Worm (Caenorhabditis elegans) whole organism, L3 larva: ENCODE results near the gene feh-1.
"Not testable (repeated sequence)": the region's sequence is repeated elsewhere in the genome, so short reads cannot be mapped to it uniquely, and the experiment has no call there.

Experiments
- ZK546.5 ChIP-seq: sonication (generic microtip); optimal IDR thresholded peaks from 2 replicates; lab custom pipeline; 2017; ENCODE audit warnings: missing biosample characterization, missing genetic modification characterization
- aly-2 ChIP-seq: fragments of 150-350 bp; optimal IDR thresholded peaks from 2 replicates; lab custom pipeline; 2014; ENCODE audit warnings: missing biosample characterization, missing genetic modification characterization
- ama-1 ChIP-seq: fragments of 150-350 bp; optimal IDR thresholded peaks from 2 replicates; lab custom pipeline; 2018
- ceh-82 ChIP-seq: fragments of 150-350 bp; optimal IDR thresholded peaks from 2 replicates; lab custom pipeline; 2014; ENCODE audit warnings: missing biosample characterization, missing genetic modification characterization
- daf-12 ChIP-seq: fragments of 150-350 bp; optimal IDR thresholded peaks from 2 replicates; lab custom pipeline; 2014; ENCODE audit warnings: missing biosample characterization, missing genetic modification reagents, missing genetic modification characterization
- egl-27 ChIP-seq: sonication (generic microtip); optimal IDR thresholded peaks from 4 replicates; lab custom pipeline; 2017; ENCODE audit warnings: missing biosample characterization, missing genetic modification reagents, missing genetic modification characterization
- egl-5 ChIP-seq: fragments of 150-350 bp; optimal IDR thresholded peaks from 2 replicates; lab custom pipeline; 2017; ENCODE audit warnings: missing biosample characterization, missing genetic modification reagents, missing genetic modification characterization, inconsistent platforms
- elt-2 ChIP-seq: sonication (generic microtip); optimal IDR thresholded peaks from 2 replicates; lab custom pipeline; 2016; ENCODE audit warnings: missing genetic modification reagents, mild to moderate bottlenecking, missing genetic modification characterization, missing compliant biosample characterization
- elt-3 ChIP-seq, 3 experiments: fragments of 150-350 bp in 1 of 3; sonication (generic microtip) in 2 of 3; optimal IDR thresholded peaks; 2 replicates in 2 of 3; 4 replicates in 1 of 3; lab custom pipeline; 2014 to 2017; ENCODE audit warnings: missing biosample characterization in 3 of 3, missing genetic modification characterization in 3 of 3
- fkh-10 ChIP-seq: sonication (generic microtip); optimal IDR thresholded peaks from 2 replicates; lab custom pipeline; 2017; ENCODE audit warnings: missing biosample characterization, missing genetic modification reagents, missing genetic modification characterization
- fkh-2 ChIP-seq: fragments of 150-350 bp; optimal IDR thresholded peaks from 2 replicates; lab custom pipeline; 2014; ENCODE audit warnings: missing biosample characterization, missing genetic modification reagents, missing genetic modification characterization
- hmg-11 ChIP-seq: sonication (generic microtip); optimal IDR thresholded peaks from 2 replicates; lab custom pipeline; 2016; ENCODE audit warnings: missing genetic modification characterization, missing compliant biosample characterization
- jun-1 ChIP-seq: fragments of 150-350 bp; optimal IDR thresholded peaks from 2 replicates; lab custom pipeline; 2014; ENCODE audit warnings: missing biosample characterization, missing genetic modification reagents, missing genetic modification characterization
- lin-39 ChIP-seq: fragments of 150-350 bp; optimal IDR thresholded peaks from 2 replicates; lab custom pipeline; 2018; ENCODE audit warnings: missing biosample characterization, missing genetic modification reagents, missing genetic modification characterization
- lsy-12 ChIP-seq: sonication (generic microtip); optimal IDR thresholded peaks from 2 replicates; lab custom pipeline; 2016; ENCODE audit warnings: mild to moderate bottlenecking, missing genetic modification characterization, missing compliant biosample characterization
- mdl-1 ChIP-seq: fragments of 150-350 bp; optimal IDR thresholded peaks from 2 replicates; lab custom pipeline; 2014; ENCODE audit warnings: missing biosample characterization, missing genetic modification characterization
- mml-1 ChIP-seq: fragments of 150-350 bp; sonication (generic microtip); optimal IDR thresholded peaks from 3 replicates; lab custom pipeline; 2014; ENCODE audit warnings: missing biosample characterization, missing genetic modification characterization
- nfya-1 ChIP-seq: sonication (generic microtip); optimal IDR thresholded peaks from 2 replicates; lab custom pipeline; 2017; ENCODE audit warnings: missing genetic modification characterization, mild to moderate bottlenecking, missing compliant biosample characterization, antibody characterized with exemption, moderate library complexity; ENCODE audit not compliant: insufficient read depth
- nhr-11 ChIP-seq: fragments of 150-350 bp; optimal IDR thresholded peaks from 2 replicates; lab custom pipeline; 2014; ENCODE audit warnings: missing biosample characterization, missing genetic modification characterization
- nhr-12 ChIP-seq: fragments of 150-350 bp; optimal IDR thresholded peaks from 2 replicates; lab custom pipeline; 2014; ENCODE audit warnings: missing biosample characterization, missing genetic modification characterization
- nhr-237 ChIP-seq: fragments of 150-350 bp; optimal IDR thresholded peaks from 2 replicates; lab custom pipeline; 2014; ENCODE audit warnings: missing biosample characterization, missing genetic modification characterization
- nhr-25 ChIP-seq: sonication (generic microtip); optimal IDR thresholded peaks from 2 replicates; lab custom pipeline; 2017; ENCODE audit warnings: missing biosample characterization, missing genetic modification characterization
- nhr-43 ChIP-seq: sonication (generic microtip); optimal IDR thresholded peaks from 2 replicates; lab custom pipeline; 2016; ENCODE audit warnings: mild to moderate bottlenecking, missing genetic modification characterization, missing compliant biosample characterization; ENCODE audit not compliant: poor library complexity, severe bottlenecking
- nhr-67 ChIP-seq: fragments of 150-350 bp; optimal IDR thresholded peaks from 2 replicates; lab custom pipeline; 2014; ENCODE audit warnings: missing biosample characterization, missing genetic modification characterization
- nhr-76 ChIP-seq: fragments of 150-350 bp; sonication (generic microtip); optimal IDR thresholded peaks from 5 replicates; lab custom pipeline; 2014; ENCODE audit warnings: missing biosample characterization, missing genetic modification characterization
- pqm-1 ChIP-seq: fragments of 150-350 bp; optimal IDR thresholded peaks from 2 replicates; lab custom pipeline; 2017; ENCODE audit warnings: missing biosample characterization, missing genetic modification characterization, inconsistent platforms
- snpc-4 ChIP-seq: fragments of 150-350 bp; optimal IDR thresholded peaks from 2 replicates; lab custom pipeline; 2014; ENCODE audit warnings: missing biosample characterization, missing genetic modification characterization
- unc-62 ChIP-seq: fragments of 150-350 bp; sonication (generic microtip); optimal IDR thresholded peaks from 4 replicates; lab custom pipeline; 2014; ENCODE audit warnings: missing biosample characterization, missing genetic modification reagents, missing genetic modification characterization
- zag-1 ChIP-seq: fragments of 150-350 bp; optimal IDR thresholded peaks from 2 replicates; lab custom pipeline; 2014; ENCODE audit warnings: missing biosample characterization, missing genetic modification characterization
- ztf-11 ChIP-seq: fragments of 150-350 bp; optimal IDR thresholded peaks from 2 replicates; lab custom pipeline; 2014; ENCODE audit warnings: missing biosample characterization, missing genetic modification characterization
- ztf-4 ChIP-seq: fragments of 150-350 bp; optimal IDR thresholded peaks from 2 replicates; lab custom pipeline; 2014; ENCODE audit warnings: missing biosample characterization, missing genetic modification characterization

feh-1 gene

ce11 chrIII:2563033-2563656 lies 13.4 kb downstream of the feh-1 start:
- TF ChIP-seq ztf-11 (tag; lab: Kevin White, UChicago) (no peak), unc-62 (no peak)

- TF ChIP-seq lsy-12 (tag; lab: Kevin White, UChicago); daf-12 (tag; lab: Kevin White, UChicago); ama-1 (lab: Kevin White, UChicago): not testable (repeated sequence)
- TF ChIP-seq, all 47 proteins: peak for 0; not testable (repeated sequence) for 47
These were observed 14.2 kb downstream of the feh-1 start, which contains the start of gene Y54F10AM.11 for ce11 chrIII:2563883-2564282. TSS of gene Y54F10AM.11 (minus strand) at chrIII:2563983.

ce11 chrIII:2571447-2571846 lies 21.7 kb downstream of the feh-1 start, which contains the start of gene Y54F10AR.2:
TSS of gene Y54F10AR.2 (minus strand) at chrIII:2571547.
- TF ChIP-seq ztf-11 (tag; lab: Kevin White, UChicago) (no peak), nhr-43 (no peak), fkh-2 (tag; lab: Kevin White, UChicago) (no peak), egl-5 (tag; lab: Kevin White, UChicago) (no peak), ztf-4 (tag; lab: Kevin White, UChicago) (no peak), jun-1 (tag; lab: Kevin White, UChicago) (no peak), ZK546.5 (tag; lab: Kevin White, UChicago) (no peak), nhr-25 (tag; lab: Kevin White, UChicago) (no peak), nhr-237 (tag; lab: Kevin White, UChicago) (no peak), ama-1 (lab: Kevin White, UChicago) (no peak), hmg-11 (tag; lab: Kevin White, UChicago) (no peak), elt-2 (tag; lab: Kevin White, UChicago) (no peak), egl-27 (tag; lab: Kevin White, UChicago) (no peak), lin-39 (no peak), nhr-11 (no peak), nhr-67 (tag; lab: Kevin White, UChicago) (no peak), snpc-4 (tag; lab: Kevin White, UChicago) (no peak), mml-1 (no peak)

- peak; percentile 93 for TF ChIP-seq nfya-1 (tag; lab: Kevin White, UChicago)
- no peak for TF ChIP-seq nhr-25 (tag; lab: Kevin White, UChicago)
These were observed 22.7 kb downstream of the feh-1 start for ce11 chrIII:2572421-2572820.

ce11 chrIII:2575635-2576164 lies 26.0 kb downstream of the feh-1 start, which contains the start of gene Y54F10AR.1:
TSS of gene Y54F10AR.1 (minus strand) at chrIII:2575685.
- TF ChIP-seq nhr-43 (no peak), pqm-1 (no peak), zag-1 (no peak), aly-2 (tag; lab: Kevin White, UChicago) (no peak), unc-62 (no peak), nhr-12 (tag; lab: Kevin White, UChicago) (no peak), mdl-1 (tag; lab: Kevin White, UChicago) (no peak), egl-5 (tag; lab: Kevin White, UChicago) (no peak), fkh-2 (tag; lab: Kevin White, UChicago) (no peak), lin-39 (no peak), ceh-82 (tag; lab: Kevin White, UChicago) (no peak), fkh-10 (GFP tag; lab: Kevin White, UChicago) (no peak), nhr-76 (tag; lab: Kevin White, UChicago) (no peak), elt-3 (tag; optimal IDR thresholded peaks at IDR 0.05; lab: Kevin White, UChicago) (no peak)
